Worm (Caenorhabditis elegans) whole organism, young adult: ENCODE data around the gene clec-256.

ENCODE experiments used
- lir-1 ChIP-seq: fragments of 200-800 bp; sonication (Bioruptor generic); conservative IDR thresholded peaks from 2 replicates; pipeline ENCODE4 v1.3.6; 2022; ENCODE audit warnings: missing genetic modification reagents, missing genetic modification characterization, missing compliant biosample characterization
- nfyb-1 ChIP-seq: fragments of 200-800 bp; sonication (Bioruptor generic); IDR thresholded peaks from 2 replicates; pipeline ENCODE4 v1.3.6; 2022; ENCODE audit warnings: missing genetic modification reagents, missing genetic modification characterization, missing compliant biosample characterization

DNA sequence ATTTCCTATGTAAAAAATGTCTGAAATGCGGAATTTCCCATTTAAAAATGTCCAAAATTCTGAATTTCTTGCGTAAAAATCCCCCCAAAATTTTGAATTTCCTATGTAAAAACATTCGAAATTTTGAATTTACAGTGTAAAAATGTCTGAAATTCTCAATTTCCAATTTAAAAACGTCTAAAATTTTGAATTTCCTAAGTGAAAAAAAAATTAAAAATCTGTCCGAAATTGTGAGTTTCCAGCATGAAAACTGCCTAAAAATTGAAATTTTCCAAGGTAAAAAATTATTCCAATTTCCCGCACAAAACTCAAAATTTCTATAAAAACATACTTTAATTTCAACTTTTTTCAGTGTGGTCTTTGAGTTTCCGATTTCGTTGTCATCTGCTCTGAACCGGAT, 49.6 kb upstream of the clec-256 start:
- no peak for TF ChIP-seq nfyb-1 (GFP tag; lab: Robert Waterston, UW)
- no peak for TF ChIP-seq lir-1 (GFP tag; lab: Robert Waterston, UW)
